Worm (Caenorhabditis elegans) whole organism, young adult: ENCODE data around the gene nspb-2.
A peak's percentile ranks its signal among the peaks of the same experiment; 100 is the strongest.

Experiments
- F22D6.2 ChIP-seq: sonication (generic microtip); optimal IDR thresholded peaks from 2 replicates; lab custom pipeline; 2016; ENCODE audit warnings: mild to moderate bottlenecking, missing genetic modification characterization, missing compliant biosample characterization
- F49E8.2 ChIP-seq: sonication (generic microtip); optimal IDR thresholded peaks from 3 replicates; lab custom pipeline; 2017; ENCODE audit warnings: missing genetic modification characterization, mild to moderate bottlenecking, missing compliant biosample characterization, antibody characterized with exemption, moderate library complexity; ENCODE audit not compliant: insufficient read depth
- F57A8.1 ChIP-seq: fragments of 200-800 bp; sonication (Bioruptor generic); optimal IDR thresholded peaks from 2 replicates; lab custom pipeline; 2018; ENCODE audit warnings: mild to moderate bottlenecking, missing genetic modification characterization, moderate library complexity, missing compliant biosample characterization
- Y56A3A.18 ChIP-seq: fragments of 200-800 bp; sonication (Bioruptor generic); IDR thresholded peaks from 2 replicates; pipeline ENCODE4 v1.3.6; 2022; ENCODE audit warnings: missing genetic modification reagents, missing genetic modification characterization, missing compliant biosample characterization
- attf-5 ChIP-seq: fragments of 200-800 bp; sonication (Bioruptor generic); optimal IDR thresholded peaks from 2 replicates; lab custom pipeline; 2018; ENCODE audit warnings: mild to moderate bottlenecking, missing genetic modification characterization, missing compliant biosample characterization
- attf-6 ChIP-seq: fragments of 200-800 bp; sonication (Bioruptor generic); IDR thresholded peaks from 2 replicates; pipeline ENCODE4 v1.3.6; 2022; ENCODE audit warnings: missing genetic modification reagents, missing genetic modification characterization, missing compliant biosample characterization
- cebp-1 ChIP-seq, 2 experiments: fragments of 200-800 bp in 1 of 2; sonication (Bioruptor generic) in 1 of 2; sonication (generic microtip) in 1 of 2; IDR thresholded peaks in 1 of 2; optimal IDR thresholded peaks in 1 of 2; 2 replicates each; pipeline versions ENCODE4 v1.3.6 to Lab custom; 2017 to 2022; ENCODE audit warnings: missing compliant biosample characterization in 2 of 2, missing genetic modification characterization in 2 of 2, mild to moderate bottlenecking in 1 of 2, missing genetic modification reagents in 1 of 2, moderate library complexity in 1 of 2
- gei-17 ChIP-seq: fragments of 200-800 bp; sonication (Bioruptor generic); optimal IDR thresholded peaks from 2 replicates; lab custom pipeline; 2018; ENCODE audit warnings: mild to moderate bottlenecking, missing genetic modification characterization, missing compliant biosample characterization
- hmg-1.2 ChIP-seq: fragments of 200-800 bp; sonication (Bioruptor generic); IDR thresholded peaks from 2 replicates; pipeline ENCODE4 v1.3.6; 2022; ENCODE audit warnings: missing genetic modification reagents, missing genetic modification characterization, missing compliant biosample characterization
- let-607 ChIP-seq, 2 experiments: fragments of 200-800 bp in 1 of 2; sonication (Bioruptor generic) in 1 of 2; sonication (generic microtip) in 1 of 2; optimal IDR thresholded peaks; 2 replicates each; lab custom pipeline; 2016 to 2018; ENCODE audit warnings: mild to moderate bottlenecking in 2 of 2, missing compliant biosample characterization in 2 of 2, missing genetic modification characterization in 2 of 2, moderate library complexity in 2 of 2, missing genotype in 1 of 2
- lin-26 ChIP-seq: fragments of 200-800 bp; sonication (Bioruptor generic); IDR thresholded peaks from 2 replicates; pipeline ENCODE4 v1.3.6; 2022; ENCODE audit warnings: missing genetic modification reagents, missing genetic modification characterization, missing compliant biosample characterization
- lin-54 ChIP-seq: fragments of 200-800 bp; sonication (Bioruptor generic); optimal IDR thresholded peaks from 2 replicates; lab custom pipeline; 2018; ENCODE audit warnings: mild to moderate bottlenecking, missing genetic modification characterization, missing compliant biosample characterization
- mel-28 ChIP-seq: sonication (generic microtip); optimal IDR thresholded peaks from 2 replicates; lab custom pipeline; 2016; ENCODE audit warnings: borderline replicate concordance, mild to moderate bottlenecking, missing genetic modification characterization, missing compliant biosample characterization
- nfyb-1 ChIP-seq: fragments of 200-800 bp; sonication (Bioruptor generic); IDR thresholded peaks from 2 replicates; pipeline ENCODE4 v1.3.6; 2022; ENCODE audit warnings: missing genetic modification reagents, missing genetic modification characterization, missing compliant biosample characterization
- nhr-179 ChIP-seq: sonication (generic microtip); optimal IDR thresholded peaks from 2 replicates; lab custom pipeline; 2016; ENCODE audit warnings: mild to moderate bottlenecking, missing genetic modification characterization, missing compliant biosample characterization
- nhr-80 ChIP-seq: sonication (generic microtip); optimal IDR thresholded peaks from 2 replicates; lab custom pipeline; 2016; ENCODE audit warnings: missing genetic modification characterization, missing compliant biosample characterization
- rec-8 ChIP-seq, 2 experiments: sonication (generic microtip); optimal IDR thresholded peaks; 2 replicates each; lab custom pipeline; 2016; ENCODE audit warnings: mild to moderate bottlenecking in 2 of 2, missing genetic modification characterization in 2 of 2, missing genetic modification reagents in 2 of 2, missing genotype in 2 of 2, missing biosample characterization in 1 of 2, missing compliant biosample characterization in 1 of 2, moderate library complexity in 1 of 2
- repo-1 ChIP-seq: sonication (generic microtip); optimal IDR thresholded peaks from 2 replicates; lab custom pipeline; 2017; ENCODE audit warnings: mild to moderate bottlenecking, missing genetic modification characterization, missing compliant biosample characterization
- snpc-1.1 ChIP-seq: sonication (generic microtip); optimal IDR thresholded peaks from 2 replicates; lab custom pipeline; 2017; ENCODE audit warnings: missing genetic modification characterization, mild to moderate bottlenecking, missing compliant biosample characterization, antibody characterized with exemption, moderate library complexity, missing genotype, missing genetic modification reagents; ENCODE audit not compliant: insufficient read depth
- snpc-1.3 ChIP-seq: sonication (generic microtip); optimal IDR thresholded peaks from 2 replicates; lab custom pipeline; 2017; ENCODE audit warnings: missing genetic modification characterization, mild to moderate bottlenecking, missing compliant biosample characterization, antibody characterized with exemption, moderate library complexity, missing genotype, missing genetic modification reagents; ENCODE audit not compliant: insufficient read depth
- snpc-3.4 ChIP-seq: sonication (generic microtip); optimal IDR thresholded peaks from 2 replicates; lab custom pipeline; 2017; ENCODE audit warnings: missing genetic modification characterization, mild to moderate bottlenecking, missing compliant biosample characterization, antibody characterized with exemption, moderate library complexity, missing genotype, missing genetic modification reagents
- snpc-4 ChIP-seq, 5 experiments: fragments of 150-350 bp in 1 of 5; sonication (generic microtip) in 4 of 5; optimal IDR thresholded peaks; 2 replicates each; lab custom pipeline; 2014 to 2018; ENCODE audit warnings: missing genetic modification characterization in 5 of 5, missing biosample characterization in 3 of 5, antibody characterized with exemption in 2 of 5, mild to moderate bottlenecking in 2 of 5, missing compliant biosample characterization in 2 of 5, missing genotype in 2 of 5, moderate library complexity in 2 of 5, missing genetic modification reagents in 1 of 5
- xnd-1 ChIP-seq: sonication (generic microtip); optimal IDR thresholded peaks from 2 replicates; lab custom pipeline; 2016; ENCODE audit warnings: missing genotype, missing genetic modification reagents, missing genetic modification characterization, missing compliant biosample characterization
- ztf-18 ChIP-seq: sonication (generic microtip); optimal IDR thresholded peaks from 2 replicates; lab custom pipeline; 2016; ENCODE audit warnings: missing genotype, mild to moderate bottlenecking, missing genetic modification characterization, missing compliant biosample characterization
- ztf-28 ChIP-seq: fragments of 200-800 bp; sonication (Bioruptor generic); IDR thresholded peaks from 2 replicates; pipeline ENCODE4 v1.3.6; 2022; ENCODE audit warnings: missing genetic modification reagents, missing genetic modification characterization, missing compliant biosample characterization
- ztf-3 ChIP-seq: fragments of 200-800 bp; sonication (Bioruptor generic); optimal IDR thresholded peaks from 2 replicates; lab custom pipeline; 2018; ENCODE audit warnings: mild to moderate bottlenecking, missing genetic modification characterization, missing compliant biosample characterization

nspb-2 gene

ce11 chrIV:6562039-6562438, 29.5 kb upstream of the nspb-2 start (continued):
- TF ChIP-seq lin-54 (GFP tag; lab: Kevin White, UChicago) = no peak
- TF ChIP-seq snpc-4 (GFP tag; optimal IDR thresholded peaks at IDR 0.05; lab: Kevin White, UChicago) = no peak
- TF ChIP-seq snpc-4 (tag; optimal IDR thresholded peaks at IDR 0.05; lab: Kevin White, UChicago) = peak in 1 of 4 experiments; percentile 71
- no peak for TF ChIP-seq ztf-3

ce11 chrIV:6565605-6566004, 25.9 kb upstream of the nspb-2 start:
- TF ChIP-seq snpc-4 (GFP tag; optimal IDR thresholded peaks at IDR 0.05; lab: Kevin White, UChicago) (peak; percentile 47), snpc-4 (tag; optimal IDR thresholded peaks at IDR 0.05; lab: Kevin White, UChicago) (peak; percentile 3 to 76 (median 66)), F49E8.2 (no peak), ztf-28 (GFP tag; lab: Robert Waterston, UW) (no peak), snpc-1.1 (tag; lab: Kevin White, UChicago) (peak; percentile 82)
- TF ChIP-seq, all 124 proteins: peak for 2

ce11 chrIV:6572238-6572637, 19.3 kb upstream of the nspb-2 start, which contains the start of gene bicd-1:
TSS of gene bicd-1 (minus strand) at chrIV:6572338.
- TF ChIP-seq xnd-1 = no peak

- TF ChIP-seq F57A8.1 (GFP tag; lab: Kevin White, UChicago) = no peak
- no peak for TF ChIP-seq repo-1 (tag; lab: Kevin White, UChicago)
- no peak for TF ChIP-seq attf-6 (GFP tag; lab: Robert Waterston, UW)
- no peak for TF ChIP-seq lin-26 (GFP tag; lab: Robert Waterston, UW)
- TF ChIP-seq gei-17 (GFP tag; lab: Kevin White, UChicago) = no peak
- no peak for TF ChIP-seq rec-8 (tag; optimal IDR thresholded peaks at IDR 0.05; lab: Kevin White, UChicago)
- peak; percentile 74 for TF ChIP-seq hmg-1.2 (GFP tag; lab: Robert Waterston, UW)
- TF ChIP-seq cebp-1 (GFP tag; IDR thresholded peaks at IDR 0.05; lab: Robert Waterston, UW) = no peak
- peak; percentile 47 for TF ChIP-seq cebp-1 (tag; optimal IDR thresholded peaks at IDR 0.05; lab: Kevin White, UChicago)
- TF ChIP-seq nhr-179 (tag; lab: Kevin White, UChicago) = no peak
- TF ChIP-seq mel-28 (tag; lab: Kevin White, UChicago) = no peak
- peak; percentile 12 for TF ChIP-seq nhr-80
- no peak for TF ChIP-seq snpc-1.3 (tag; lab: Kevin White, UChicago)
These were observed 18.8 kb upstream of the nspb-2 start for ce11 chrIV:6572655-6573054.

ce11 chrIV:6574343-6574742, 17.2 kb upstream of the nspb-2 start:
- TF ChIP-seq attf-5 (GFP tag; lab: Kevin White, UChicago) = peak; percentile 30
- peak; percentile 94 for TF ChIP-seq nhr-80
- TF ChIP-seq let-607 (tag; optimal IDR thresholded peaks at IDR 0.05; lab: Kevin White, UChicago) = peak; percentile 27 to 79
- no peak for TF ChIP-seq snpc-4 (GFP tag; optimal IDR thresholded peaks at IDR 0.05; lab: Kevin White, UChicago)
- no peak for TF ChIP-seq snpc-4 (tag; optimal IDR thresholded peaks at IDR 0.05; lab: Kevin White, UChicago)
- no peak for TF ChIP-seq cebp-1 (GFP tag; IDR thresholded peaks at IDR 0.05; lab: Robert Waterston, UW)
- TF ChIP-seq cebp-1 (tag; optimal IDR thresholded peaks at IDR 0.05; lab: Kevin White, UChicago) = peak; percentile 47
- no peak for TF ChIP-seq F22D6.2 (tag; lab: Kevin White, UChicago)
- TF ChIP-seq Y56A3A.18 (GFP tag; lab: Robert Waterston, UW) = 0 out of 2 replicates have a peak, but pooled peaks have one; percentile 10
- TF ChIP-seq ztf-18 (tag; lab: Kevin White, UChicago) = no peak
- no peak for TF ChIP-seq snpc-3.4 (tag; lab: Kevin White, UChicago)
- TF ChIP-seq ztf-28 (GFP tag; lab: Robert Waterston, UW) = no peak
- TF ChIP-seq nfyb-1 (GFP tag; lab: Robert Waterston, UW) = peak; percentile 51; the same call in 1 of the 2 replicates
- TF ChIP-seq, all 124 proteins: peak for 6
